Worm (Caenorhabditis elegans) whole organism, early embryonic: ENCODE results near the gene mars-1.

Experiments
- B0310.2 ChIP-seq: sonication (generic microtip); optimal IDR thresholded peaks from 2 replicates; lab custom pipeline; 2016; ENCODE audit warnings: mild to moderate bottlenecking, missing genetic modification characterization, missing compliant biosample characterization
- aly-1 ChIP-seq: sonication (generic microtip); optimal IDR thresholded peaks from 2 replicates; lab custom pipeline; 2016; ENCODE audit warnings: missing genetic modification characterization, missing compliant biosample characterization
- ama-1 ChIP-seq: fragments of 150-350 bp; optimal IDR thresholded peaks from 2 replicates; lab custom pipeline; 2014
- ceh-13 ChIP-seq: fragments of 200-800 bp; sonication (Bioruptor generic); optimal IDR thresholded peaks from 2 replicates; lab custom pipeline; 2018; ENCODE audit warnings: mild to moderate bottlenecking, missing genetic modification characterization, missing compliant biosample characterization
- ceh-36 ChIP-seq: sonication (generic microtip); optimal IDR thresholded peaks from 2 replicates; lab custom pipeline; 2016; ENCODE audit warnings: missing genetic modification characterization, inconsistent platforms, missing compliant biosample characterization
- flt-1 ChIP-seq: fragments of 200-800 bp; sonication (Bioruptor generic); IDR thresholded peaks from 2 replicates; pipeline ENCODE4 v1.3.6; 2022; ENCODE audit warnings: missing genetic modification characterization, missing compliant biosample characterization
- hmbx-1 ChIP-seq: sonication (generic microtip); optimal IDR thresholded peaks from 2 replicates; lab custom pipeline; 2016; ENCODE audit warnings: mild to moderate bottlenecking, missing genetic modification characterization, missing compliant biosample characterization
- hnd-1 ChIP-seq: sonication (generic microtip); optimal IDR thresholded peaks from 2 replicates; lab custom pipeline; 2016; ENCODE audit warnings: missing genetic modification characterization, missing compliant biosample characterization
- pes-1 ChIP-seq: fragments of 200-800 bp; sonication (Bioruptor generic); IDR thresholded peaks from 2 replicates; pipeline ENCODE4 v1.3.6; 2022; ENCODE audit warnings: missing genetic modification reagents, missing genetic modification characterization, missing compliant biosample characterization
- scrt-1 ChIP-seq: fragments of 200-800 bp; sonication (Bioruptor generic); IDR thresholded peaks from 2 replicates; pipeline ENCODE4 v1.3.6; 2022; ENCODE audit warnings: missing genetic modification characterization, missing compliant biosample characterization
- sea-1 ChIP-seq: fragments of 200-800 bp; sonication (Bioruptor generic); conservative IDR thresholded peaks from 2 replicates; pipeline ENCODE4 v1.3.6; 2022; ENCODE audit warnings: missing genetic modification characterization, missing compliant biosample characterization
- tbx-11 ChIP-seq: fragments of 200-800 bp; sonication (Bioruptor generic); IDR thresholded peaks from 2 replicates; pipeline ENCODE4 v1.3.6; 2022; ENCODE audit warnings: missing genetic modification characterization, missing compliant biosample characterization
- tbx-37 ChIP-seq: fragments of 200-800 bp; sonication (Bioruptor generic); conservative IDR thresholded peaks from 2 replicates; pipeline ENCODE4 v1.3.6; 2022; ENCODE audit warnings: missing genetic modification reagents, missing genetic modification characterization, missing compliant biosample characterization
- tra-4 ChIP-seq: sonication (generic microtip); optimal IDR thresholded peaks from 2 replicates; lab custom pipeline; 2017; ENCODE audit warnings: missing genetic modification characterization, missing compliant biosample characterization

DNA sequence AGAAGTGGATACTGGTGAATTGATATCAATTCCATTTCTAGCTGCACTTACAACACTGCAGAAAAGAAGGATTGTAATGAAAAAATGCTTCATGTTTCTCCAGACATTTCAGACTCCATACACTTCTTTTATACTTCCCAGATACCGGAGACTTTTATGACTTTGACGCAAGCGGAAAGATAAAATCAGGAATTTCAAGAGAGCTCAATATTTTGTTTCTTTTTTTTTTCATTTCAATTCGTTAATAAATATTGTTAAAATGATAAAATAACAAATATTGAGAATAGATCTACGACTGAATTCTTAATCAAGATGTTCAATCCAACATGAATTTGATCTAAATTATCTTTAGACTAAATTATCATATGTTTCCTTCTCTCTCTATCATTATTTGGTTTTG, 9.8 kb downstream of the mars-1 start, which contains the start of gene lys-5:
- TF ChIP-seq aly-1 (tag; lab: Kevin White, UChicago) (no peak), sea-1 (GFP tag; lab: Robert Waterston, UW) (no peak), flt-1 (GFP tag; lab: Robert Waterston, UW) (no peak), scrt-1 (no peak), ceh-36 (tag; lab: Kevin White, UChicago) (no peak), ama-1 (no peak), tbx-37 (GFP tag; lab: Robert Waterston, UW) (no peak), B0310.2 (tag; lab: Kevin White, UChicago) (no peak), tra-4 (tag; lab: Kevin White, UChicago) (no peak), pes-1 (no peak), tbx-11 (GFP tag; lab: Robert Waterston, UW) (no peak), ceh-13 (no peak), hmbx-1 (tag; lab: Kevin White, UChicago) (no peak), hnd-1 (tag; lab: Kevin White, UChicago) (no peak)
